Worm (Caenorhabditis elegans): ENCODE data around the gene nck-1.
"Not testable (repeated sequence)": the region's sequence is repeated elsewhere in the genome, so short reads cannot be mapped to it uniquely, and the experiment has no call there.

nck-1 gene

ce11 chrX:4153343-4153742 is at the start of gene nck-1:
Gene nck-1 (minus strand): TSS chrX:4153443.
- TF ChIP-seq ama-1 (optimal IDR thresholded peaks at IDR 0.05) (no peak), scrt-1 (GFP tag; IDR thresholded peaks at IDR 0.05) (no peak), sea-1 (GFP tag; conservative IDR thresholded peaks at IDR 0.05) (no peak)

DNA sequence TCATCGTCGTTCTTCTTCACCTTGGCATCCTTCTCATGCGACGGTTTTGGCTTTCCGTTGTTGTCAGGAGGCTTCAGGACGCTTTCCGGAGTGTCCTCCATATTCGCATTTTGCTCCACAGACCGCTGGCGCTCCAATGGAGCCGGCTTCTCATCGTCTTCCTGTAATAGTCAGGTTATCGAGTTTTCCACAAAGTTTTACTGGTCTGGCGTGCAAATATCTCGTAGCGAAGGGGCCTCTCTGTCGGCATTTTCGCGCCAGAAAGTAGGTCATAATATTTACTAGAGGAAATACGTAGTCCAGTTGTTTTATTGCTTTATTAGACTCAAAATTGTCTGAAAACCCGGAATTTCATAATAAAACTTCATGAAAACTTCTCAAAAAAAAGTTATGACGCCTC is 48.9 kb upstream of the nck-1 start, which contains the start of gene F20B6.6:
Gene F20B6.6 (minus strand): TSS at position 101 of the 400 bp plus-strand sequence.
- TF ChIP-seq scrt-1, tbx-11, flt-1 (GFP tag; IDR thresholded peaks at IDR 0.05): not testable (repeated sequence)

DNA sequence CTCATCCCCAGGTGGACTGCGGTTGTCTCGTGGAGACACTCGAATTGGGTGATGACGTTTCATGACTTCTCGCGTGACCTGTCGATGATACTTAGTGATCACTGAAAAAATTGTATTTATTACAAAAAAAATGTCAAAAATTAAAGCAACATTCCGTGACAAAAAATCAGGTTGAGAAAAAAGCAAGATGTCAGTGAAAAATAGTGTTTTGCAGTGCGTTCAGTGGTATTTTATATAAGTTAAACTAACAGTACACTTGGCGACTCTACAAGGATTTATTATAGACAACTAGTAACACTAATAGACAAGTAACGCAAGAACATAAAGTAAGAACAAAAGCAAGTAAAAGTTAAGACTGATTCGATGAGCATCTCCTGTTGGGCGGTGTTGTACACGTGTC is 46.6 kb upstream of the nck-1 start, which contains the start of gene F20B6.5:
Gene F20B6.5 (minus strand): TSS at position 101 of the 400 bp plus-strand sequence.
- not testable (repeated sequence) for TF ChIP-seq F13C5.2 (tag; optimal IDR thresholded peaks at IDR 0.05); hnd-1 (tag; optimal IDR thresholded peaks at IDR 0.05); tbx-11 (GFP tag; IDR thresholded peaks at IDR 0.05)

ce11 chrX:4196431-4196830 is 43.2 kb upstream of the nck-1 start, which contains the start of gene F20B6.4:
Gene F20B6.4 (minus strand): TSS chrX:4196531.
- TF ChIP-seq hmg-4 (GFP tag; optimal IDR thresholded peaks at IDR 0.05): no peak
- TF ChIP-seq ama-1 (optimal IDR thresholded peaks at IDR 0.05): no peak
- no peak for TF ChIP-seq tbx-37 (GFP tag; conservative IDR thresholded peaks at IDR 0.05)
- no peak for TF ChIP-seq sea-1 (GFP tag; conservative IDR thresholded peaks at IDR 0.05)
- TF ChIP-seq tbx-11 (GFP tag; IDR thresholded peaks at IDR 0.05): no peak
- no peak for TF ChIP-seq ets-7 (tag; optimal IDR thresholded peaks at IDR 0.05)
- TF ChIP-seq scrt-1 (GFP tag; IDR thresholded peaks at IDR 0.05): no peak
- no peak for TF ChIP-seq tra-4 (tag; optimal IDR thresholded peaks at IDR 0.05)
- no peak for TF ChIP-seq F13C5.2 (tag; optimal IDR thresholded peaks at IDR 0.05)
- TF ChIP-seq hmbx-1 (tag; optimal IDR thresholded peaks at IDR 0.05): no peak
- no peak for TF ChIP-seq ceh-36 (tag; optimal IDR thresholded peaks at IDR 0.05)
- TF ChIP-seq flt-1 (GFP tag; IDR thresholded peaks at IDR 0.05): no peak
- no peak for TF ChIP-seq B0310.2 (tag; optimal IDR thresholded peaks at IDR 0.05)
- no peak for TF ChIP-seq hnd-1 (tag; optimal IDR thresholded peaks at IDR 0.05)
- TF ChIP-seq ceh-13 (GFP tag; optimal IDR thresholded peaks at IDR 0.05): no peak
- no peak for TF ChIP-seq pes-1 (GFP tag; IDR thresholded peaks at IDR 0.05)
- no peak for TF ChIP-seq aly-1 (tag; optimal IDR thresholded peaks at IDR 0.05)

DNA sequence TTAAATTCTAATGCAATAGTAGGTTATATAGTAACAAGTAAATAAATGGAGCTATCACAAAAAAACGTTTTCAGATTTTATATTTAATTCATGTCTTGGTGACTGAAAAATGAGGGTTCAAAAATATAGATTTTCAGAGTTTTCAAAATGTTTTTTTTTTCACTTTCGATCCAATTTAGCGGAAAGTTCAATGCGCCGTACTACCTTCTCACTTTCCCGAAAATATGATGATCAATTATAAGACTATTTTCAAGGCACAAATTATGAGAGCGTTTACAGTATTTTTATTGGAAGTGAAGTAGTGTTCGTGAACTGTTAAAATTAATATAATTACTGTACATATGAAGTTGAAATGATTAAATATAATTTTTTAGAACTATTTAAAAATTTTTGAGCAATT is 39.8 kb upstream of the nck-1 start:
- TF ChIP-seq tbx-37 (GFP tag; conservative IDR thresholded peaks at IDR 0.05) (no peak), hmg-4 (GFP tag; optimal IDR thresholded peaks at IDR 0.05) (no peak), aly-1 (tag; optimal IDR thresholded peaks at IDR 0.05) (no peak), B0310.2 (tag; optimal IDR thresholded peaks at IDR 0.05) (no peak), hnd-1 (tag; optimal IDR thresholded peaks at IDR 0.05) (no peak), ets-7 (tag; optimal IDR thresholded peaks at IDR 0.05) (no peak), tbx-11 (GFP tag; IDR thresholded peaks at IDR 0.05) (no peak), F13C5.2 (tag; optimal IDR thresholded peaks at IDR 0.05) (no peak), ceh-36 (tag; optimal IDR thresholded peaks at IDR 0.05) (no peak), sea-1 (GFP tag; conservative IDR thresholded peaks at IDR 0.05) (no peak), ama-1 (optimal IDR thresholded peaks at IDR 0.05) (no peak), hmbx-1 (tag; optimal IDR thresholded peaks at IDR 0.05) (no peak), scrt-1 (GFP tag; IDR thresholded peaks at IDR 0.05) (no peak)

- TF ChIP-seq aly-1 (tag; optimal IDR thresholded peaks at IDR 0.05): no peak
- no peak for TF ChIP-seq hmg-4 (GFP tag; optimal IDR thresholded peaks at IDR 0.05)
- no peak for TF ChIP-seq B0310.2 (tag; optimal IDR thresholded peaks at IDR 0.05)
- TF ChIP-seq ama-1 (optimal IDR thresholded peaks at IDR 0.05): no peak
- no peak for TF ChIP-seq flt-1 (GFP tag; IDR thresholded peaks at IDR 0.05)
- TF ChIP-seq ceh-36 (tag; optimal IDR thresholded peaks at IDR 0.05): no peak
- TF ChIP-seq scrt-1 (GFP tag; IDR thresholded peaks at IDR 0.05): no peak
- TF ChIP-seq tbx-37 (GFP tag; conservative IDR thresholded peaks at IDR 0.05): no peak
- no peak for TF ChIP-seq hmbx-1 (tag; optimal IDR thresholded peaks at IDR 0.05)
- TF ChIP-seq ets-7 (tag; optimal IDR thresholded peaks at IDR 0.05): no peak
Measured at ce11 chrX:4192235-4192634, 39.0 kb upstream of the nck-1 start.

DNA sequence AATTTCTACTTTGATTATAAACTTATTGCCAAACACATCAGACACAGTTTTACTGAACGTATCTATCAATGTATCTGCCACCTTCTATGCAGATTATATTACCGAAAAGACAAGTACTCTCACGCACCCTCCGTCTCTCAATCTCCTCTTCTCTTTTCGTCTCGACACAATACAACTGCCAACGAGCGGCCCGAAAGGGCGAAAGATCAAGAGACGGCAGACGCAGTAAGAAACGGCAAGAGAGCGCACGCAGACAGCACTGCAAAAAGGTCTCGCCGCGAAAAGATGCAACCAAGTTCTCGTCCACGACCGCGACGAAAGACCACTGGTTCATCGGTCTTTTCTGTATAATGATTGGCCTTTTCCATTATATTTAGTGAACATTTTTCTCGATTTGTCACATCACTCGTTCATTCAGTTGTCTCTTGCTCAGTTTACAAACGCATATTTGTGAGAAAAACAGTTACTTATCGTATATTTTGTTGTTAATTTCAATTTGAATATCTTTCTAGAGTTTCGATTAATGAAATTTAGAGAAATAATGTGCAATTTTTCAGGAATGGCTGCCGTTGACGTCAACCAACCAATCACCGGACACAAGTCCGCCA is 37.4 kb upstream of the nck-1 start, which contains the start of gene vha-12:
Gene vha-12 (plus strand): TSS at position 558 of the 608 bp plus-strand sequence.
- TF ChIP-seq aly-1 (tag; optimal IDR thresholded peaks at IDR 0.05): no peak
- no peak for TF ChIP-seq ets-7 (tag; optimal IDR thresholded peaks at IDR 0.05)
- no peak for TF ChIP-seq hmg-4 (GFP tag; optimal IDR thresholded peaks at IDR 0.05)
- no peak for TF ChIP-seq tbx-37 (GFP tag; conservative IDR thresholded peaks at IDR 0.05)
- TF ChIP-seq hnd-1 (tag; optimal IDR thresholded peaks at IDR 0.05): no peak
- no peak for TF ChIP-seq ceh-36 (tag; optimal IDR thresholded peaks at IDR 0.05)
- no peak for TF ChIP-seq pes-1 (GFP tag; IDR thresholded peaks at IDR 0.05)
- no peak for TF ChIP-seq scrt-1 (GFP tag; IDR thresholded peaks at IDR 0.05)
- TF ChIP-seq sea-1 (GFP tag; conservative IDR thresholded peaks at IDR 0.05): no peak
- TF ChIP-seq ama-1 (optimal IDR thresholded peaks at IDR 0.05): no peak

ce11 chrX:4186656-4187055 is 33.4 kb upstream of the nck-1 start, which contains the start of gene mrp-6:
Gene mrp-6 (minus strand): TSS chrX:4186756.
- TF ChIP-seq ets-7 (tag; optimal IDR thresholded peaks at IDR 0.05): no peak
- TF ChIP-seq ceh-36 (tag; optimal IDR thresholded peaks at IDR 0.05): no peak
- TF ChIP-seq flt-1 (GFP tag; IDR thresholded peaks at IDR 0.05): no peak
- TF ChIP-seq aly-1 (tag; optimal IDR thresholded peaks at IDR 0.05): no peak
- TF ChIP-seq tbx-11 (GFP tag; IDR thresholded peaks at IDR 0.05): no peak
